Fruit fly (Drosophila melanogaster) whole organism, embryonic: ENCODE data around the gene Ciz1.

Experiments
- Atf6 ChIP-seq: fragments of 200-800 bp; sonication (Bioruptor generic); IDR thresholded peaks from 2 replicates; pipeline ENCODE4 v1.3.6; 2022; ENCODE audit warnings: missing biosample characterization, missing genetic modification characterization
- Bgb ChIP-seq: fragments of 200-800 bp; sonication (Bioruptor generic); IDR thresholded peaks from 2 replicates; pipeline ENCODE4 v1.3.6; 2022; ENCODE audit warnings: missing biosample characterization, missing genetic modification characterization; ENCODE audit not compliant: partially characterized antibody
- Bteb2 ChIP-seq: fragments of 200-800 bp; sonication (Bioruptor generic); optimal IDR thresholded peaks from 2 replicates; lab custom pipeline; 2016; ENCODE audit warnings: missing biosample characterization, missing genetic modification characterization
- C15 ChIP-seq: fragments of 200-800 bp; sonication (Bioruptor generic); IDR thresholded peaks from 3 replicates; pipeline ENCODE4 v1.3.6; 2022; ENCODE audit warnings: missing biosample characterization, missing genetic modification characterization
- CG10462 ChIP-seq: fragments of 200-800 bp; sonication (Bioruptor generic); optimal IDR thresholded peaks from 2 replicates; lab custom pipeline; 2016; ENCODE audit warnings: missing biosample characterization, missing genetic modification characterization
- CG11247 ChIP-seq: fragments of 200-800 bp; sonication (Bioruptor generic); IDR thresholded peaks from 2 replicates; pipeline ENCODE4 v1.3.6; 2022; ENCODE audit warnings: missing biosample characterization, missing genetic modification characterization
- CG11398 ChIP-seq: fragments of 200-800 bp; sonication (Bioruptor generic); optimal IDR thresholded peaks from 2 replicates; lab custom pipeline; 2016; ENCODE audit warnings: missing biosample characterization, missing genetic modification characterization
- CG1233 ChIP-seq: fragments of 200-800 bp; sonication (Bioruptor generic); optimal IDR thresholded peaks from 4 replicates; lab custom pipeline; 2018; ENCODE audit warnings: missing biosample characterization, mild to moderate bottlenecking, missing genetic modification characterization
- CG13894 ChIP-seq: fragments of 200-800 bp; sonication (Bioruptor generic); optimal IDR thresholded peaks from 3 replicates; lab custom pipeline; 2018; ENCODE audit warnings: missing biosample characterization, mild to moderate bottlenecking, missing genetic modification characterization, moderate library complexity
- CG14014 ChIP-seq: fragments of 200-800 bp; sonication (Bioruptor generic); IDR thresholded peaks from 2 replicates; pipeline ENCODE4 v1.3.6; 2022; ENCODE audit warnings: missing biosample characterization, missing genetic modification characterization
- CG17359 ChIP-seq: fragments of 200-800 bp; sonication (Bioruptor generic); optimal IDR thresholded peaks from 3 replicates; lab custom pipeline; 2018; ENCODE audit warnings: missing biosample characterization, mild to moderate bottlenecking, missing genetic modification characterization, moderate library complexity
- CG18476 ChIP-seq: fragments of 200-800 bp; sonication (Bioruptor generic); optimal IDR thresholded peaks from 2 replicates; lab custom pipeline; 2016; ENCODE audit warnings: missing biosample characterization, mild to moderate bottlenecking, missing genetic modification characterization
- CG18764 ChIP-seq: fragments of 200-800 bp; sonication (Bioruptor generic); optimal IDR thresholded peaks from 3 replicates; lab custom pipeline; 2016; ENCODE audit warnings: missing biosample characterization, missing genetic modification characterization
- CG2116 ChIP-seq: fragments of 200-800 bp; sonication (Bioruptor generic); optimal IDR thresholded peaks from 3 replicates; lab custom pipeline; 2018; ENCODE audit warnings: missing biosample characterization, mild to moderate bottlenecking, missing genetic modification characterization
- CG2712 ChIP-seq: fragments of 200-800 bp; optimal IDR thresholded peaks from 3 replicates; lab custom pipeline; 2019; ENCODE audit warnings: missing biosample characterization, mild to moderate bottlenecking, missing genetic modification characterization, moderate library complexity
- CG33557 ChIP-seq: fragments of 200-800 bp; sonication (Bioruptor generic); optimal IDR thresholded peaks from 2 replicates; lab custom pipeline; 2019; ENCODE audit warnings: missing biosample characterization, mild to moderate bottlenecking, missing genetic modification characterization, moderate library complexity
- CG3995 ChIP-seq: fragments of 200-800 bp; sonication (Bioruptor generic); optimal IDR thresholded peaks from 3 replicates; lab custom pipeline; 2016; ENCODE audit warnings: missing biosample characterization, missing genetic modification characterization
- CG4617 ChIP-seq: fragments of 200-800 bp; sonication (Bioruptor generic); optimal IDR thresholded peaks from 3 replicates; lab custom pipeline; 2016; ENCODE audit warnings: missing biosample characterization, missing genetic modification characterization, borderline replicate concordance
- CG7928 ChIP-seq: fragments of 200-800 bp; sonication (Bioruptor generic); optimal IDR thresholded peaks from 2 replicates; lab custom pipeline; 2017; ENCODE audit warnings: missing biosample characterization, mild to moderate bottlenecking, missing genetic modification characterization
- CG9215 ChIP-seq: fragments of 200-800 bp; sonication (Bioruptor generic); IDR thresholded peaks from 2 replicates; pipeline ENCODE4 v1.3.6; 2022; ENCODE audit warnings: missing biosample characterization, missing genetic modification characterization
- Deaf1 ChIP-seq: fragments of 200-800 bp; optimal IDR thresholded peaks from 3 replicates; lab custom pipeline; 2019; ENCODE audit warnings: missing biosample characterization, mild to moderate bottlenecking, missing genetic modification characterization, moderate library complexity
- Dref ChIP-seq: fragments of 200-800 bp; sonication (Bioruptor generic); IDR thresholded peaks from 2 replicates; pipeline ENCODE4 v1.3.6; 2022; ENCODE audit warnings: missing biosample characterization, missing genetic modification characterization
- E2f2 ChIP-seq: fragments of 200-800 bp; sonication (Bioruptor generic); IDR thresholded peaks from 2 replicates; pipeline ENCODE4 v1.3.6; 2022; ENCODE audit warnings: missing biosample characterization, missing genetic modification characterization
- Elba2 ChIP-seq: fragments of 200-800 bp; sonication (Bioruptor generic); optimal IDR thresholded peaks from 3 replicates; lab custom pipeline; 2016; ENCODE audit warnings: missing biosample characterization, missing genetic modification characterization
- H2.0 ChIP-seq: fragments of 200-800 bp; sonication (Bioruptor generic); IDR thresholded peaks from 2 replicates; pipeline ENCODE4 v1.3.6; 2022; ENCODE audit warnings: missing biosample characterization, missing genetic modification characterization
- Mrtf ChIP-seq: fragments of 200-800 bp; sonication (Bioruptor generic); IDR thresholded peaks from 3 replicates; pipeline ENCODE4 v1.3.6; 2022; ENCODE audit warnings: missing biosample characterization, missing genetic modification characterization
- Neu2 ChIP-seq: fragments of 200-800 bp; sonication (Bioruptor generic); optimal IDR thresholded peaks from 3 replicates; lab custom pipeline; 2016; ENCODE audit warnings: missing biosample characterization, missing genetic modification characterization, borderline replicate concordance
- Ssrp ChIP-seq: fragments of 200-800 bp; sonication (Bioruptor generic); optimal IDR thresholded peaks from 2 replicates; lab custom pipeline; 2018; ENCODE audit warnings: missing biosample characterization, mild to moderate bottlenecking, missing genetic modification characterization, moderate library complexity
- Taf1 ChIP-seq: fragments of 200-800 bp; sonication (Bioruptor generic); IDR thresholded peaks from 2 replicates; pipeline ENCODE4 v1.3.6; 2022; ENCODE audit warnings: missing biosample characterization, missing genetic modification characterization
- amos ChIP-seq: fragments of 200-800 bp; sonication (Bioruptor generic); IDR thresholded peaks from 2 replicates; pipeline ENCODE4 v1.3.6; 2022; ENCODE audit warnings: missing biosample characterization, missing genetic modification characterization; ENCODE audit not compliant: partially characterized antibody
- ato ChIP-seq: fragments of 200-800 bp; sonication (Bioruptor generic); IDR thresholded peaks from 2 replicates; pipeline ENCODE4 v1.3.6; 2022; ENCODE audit warnings: missing biosample characterization, missing genetic modification characterization; ENCODE audit not compliant: partially characterized antibody
- chinmo ChIP-seq: fragments of 200-800 bp; sonication (Bioruptor generic); IDR thresholded peaks from 4 replicates; pipeline ENCODE4 v1.3.6; 2022; ENCODE audit warnings: missing biosample characterization, missing genetic modification characterization; ENCODE audit not compliant: partially characterized antibody
- en ChIP-seq: fragments of 200-800 bp; sonication (Bioruptor generic); optimal IDR thresholded peaks from 2 replicates; lab custom pipeline; 2016; ENCODE audit warnings: missing biosample characterization, missing genetic modification characterization
- eve ChIP-seq, 2 experiments: fragments of >200 bp; optimal IDR thresholded peaks; 2 replicates each; lab custom pipeline; 2017; ENCODE audit warnings: missing biosample characterization in 2 of 2, missing genetic modification characterization in 2 of 2
- ewg ChIP-seq: fragments of 200-800 bp; sonication (Bioruptor generic); optimal IDR thresholded peaks from 3 replicates; lab custom pipeline; 2017; ENCODE audit warnings: mild to moderate bottlenecking, missing biosample characterization, missing genetic modification reagents, missing genetic modification characterization
- gcm2 ChIP-seq: fragments of 200-800 bp; sonication (Bioruptor generic); optimal IDR thresholded peaks from 2 replicates; lab custom pipeline; 2016; ENCODE audit warnings: missing biosample characterization, missing genetic modification characterization
- gsb-n ChIP-seq: fragments of 200-800 bp; sonication (Bioruptor generic); optimal IDR thresholded peaks from 3 replicates; lab custom pipeline; 2018; ENCODE audit warnings: missing biosample characterization, mild to moderate bottlenecking, missing genetic modification characterization
- hb ChIP-seq: fragments of 200-800 bp; sonication (Bioruptor generic); IDR thresholded peaks from 3 replicates; pipeline ENCODE4 v1.3.6; 2022; ENCODE audit warnings: missing biosample characterization, missing genetic modification characterization; ENCODE audit not compliant: partially characterized antibody
- klu ChIP-seq: fragments of 200-800 bp; sonication (Bioruptor generic); IDR thresholded peaks from 2 replicates; pipeline ENCODE4 v1.3.6; 2022; ENCODE audit warnings: missing biosample characterization, missing genetic modification characterization
- kni ChIP-seq: fragments of 200-800 bp; sonication (Bioruptor generic); optimal IDR thresholded peaks from 3 replicates; lab custom pipeline; 2017; ENCODE audit warnings: mild to moderate bottlenecking, missing biosample characterization, missing genetic modification reagents, missing genetic modification characterization
- pan ChIP-seq, 4 experiments: fragments of >200 bp in 3 of 4; fragments of 200-800 bp in 1 of 4; sonication (Bioruptor generic) in 1 of 4; optimal IDR thresholded peaks in 3 of 4; IDR thresholded peaks in 1 of 4; 2 replicates each; pipeline versions ENCODE4 v1.3.6 to Lab custom; 2017 to 2022; ENCODE audit warnings: missing biosample characterization in 2 of 4, missing genetic modification characterization in 2 of 4, mixed read lengths in 1 of 4
- sc ChIP-seq, 3 experiments: fragments of >200 bp in 2 of 3; fragments of 200-800 bp in 1 of 3; sonication (Bioruptor generic) in 1 of 3; optimal IDR thresholded peaks; 2 replicates in 2 of 3; 3 replicates in 1 of 3; lab custom pipeline; 2017; ENCODE audit warnings: mild to moderate bottlenecking in 1 of 3, missing biosample characterization in 1 of 3, missing genetic modification characterization in 1 of 3, missing genetic modification reagents in 1 of 3
- slou ChIP-seq: fragments of 200-800 bp; sonication (Bioruptor generic); optimal IDR thresholded peaks from 3 replicates; lab custom pipeline; 2016; ENCODE audit warnings: missing biosample characterization, missing genetic modification characterization
- sob ChIP-seq: fragments of 200-800 bp; sonication (Bioruptor generic); IDR thresholded peaks from 2 replicates; pipeline ENCODE4 v1.3.6; 2022; ENCODE audit warnings: missing biosample characterization, missing genetic modification characterization
- stwl ChIP-seq: fragments of 200-800 bp; sonication (Bioruptor generic); optimal IDR thresholded peaks from 3 replicates; lab custom pipeline; 2018; ENCODE audit warnings: missing biosample characterization, mild to moderate bottlenecking, missing genetic modification characterization, moderate library complexity
- toy ChIP-seq: fragments of 200-800 bp; sonication (Bioruptor generic); IDR thresholded peaks from 2 replicates; pipeline ENCODE4 v1.3.6; 2022; ENCODE audit warnings: missing biosample characterization, missing genetic modification characterization
- usp ChIP-seq: fragments of >200 bp; optimal IDR thresholded peaks from 2 replicates; lab custom pipeline; 2017; ENCODE audit warnings: missing biosample characterization, missing genetic modification characterization
- z ChIP-seq: fragments of 200-800 bp; sonication (Bioruptor generic); IDR thresholded peaks from 3 replicates; pipeline ENCODE4 v1.3.6; 2022; ENCODE audit warnings: missing biosample characterization, missing genetic modification characterization

The Ciz1 gene

dm6 chr3L:9855784-9856426 is 8.5 kb upstream of the Ciz1 start (continued):
- peak; percentile 96 for TF ChIP-seq CG10462 (GFP tag; lab: Kevin White, UChicago)
- peak; percentile 88 for TF ChIP-seq Elba2 (GFP tag; lab: Kevin White, UChicago)
- TF ChIP-seq eve (GFP tag; optimal IDR thresholded peaks at IDR 0.05; lab: Kevin White, UChicago): peak; percentile 97 to 98
- TF ChIP-seq CG33557 (GFP tag; lab: Kevin White, UChicago): peak; percentile 98
- peak; percentile 88 for TF ChIP-seq CG9215 (GFP tag; lab: Robert Waterston, UW)
- TF ChIP-seq gsb-n (tag; lab: Kevin White, UChicago): peak; percentile 97
- peak; percentile 95 for TF ChIP-seq H2.0
- TF ChIP-seq CG18764 (GFP tag; lab: Kevin White, UChicago): peak; percentile 95
- TF ChIP-seq klu: peak; percentile 90
- peak; percentile 60 for TF ChIP-seq CG2116 (GFP tag; lab: Kevin White, UChicago)
- TF ChIP-seq CG18476 (GFP tag; lab: Kevin White, UChicago): peak; percentile 97
- no peak for TF ChIP-seq sc (optimal IDR thresholded peaks at IDR 0.05; lab: Kevin White, UChicago)
- peak; percentile 98 for TF ChIP-seq sc (GFP tag; optimal IDR thresholded peaks at IDR 0.05; lab: Kevin White, UChicago)
- peak; percentile 96 for TF ChIP-seq CG11398 (GFP tag; lab: Kevin White, UChicago)
- TF ChIP-seq Dref: no peak
- TF ChIP-seq Mrtf (GFP tag; lab: Robert Waterston, UW): peak; percentile 96
- peak; percentile 96 for TF ChIP-seq sob
- peak; percentile 84 for TF ChIP-seq toy (GFP tag; lab: Robert Waterston, UW)
- no peak for TF ChIP-seq ato (GFP tag; lab: Robert Waterston, UW)
- peak; percentile 74 for TF ChIP-seq CG13894 (tag; lab: Kevin White, UChicago)
- TF ChIP-seq Bteb2 (GFP tag; lab: Kevin White, UChicago): peak; percentile 93
- peak; percentile 96 for TF ChIP-seq Ssrp (tag; lab: Kevin White, UChicago)
- no peak for TF ChIP-seq Bgb (GFP tag; lab: Robert Waterston, UW)
- TF ChIP-seq CG11247 (GFP tag; lab: Robert Waterston, UW): peak; percentile 95
- peak; percentile 77 for TF ChIP-seq E2f2 (GFP tag; lab: Robert Waterston, UW)
- peak; percentile 100 for TF ChIP-seq kni
- peak; percentile 99 for TF ChIP-seq CG17359 (tag; lab: Kevin White, UChicago)
- TF ChIP-seq chinmo (GFP tag; lab: Robert Waterston, UW): 0 out of 4 replicates have a peak, but pooled peaks have one; percentile 48
- TF ChIP-seq CG1233 (GFP tag; lab: Kevin White, UChicago): peak; percentile 94
- peak; percentile 81; the same call in 2 of the 3 replicates for TF ChIP-seq z (GFP tag; lab: Robert Waterston, UW)
- TF ChIP-seq C15: peak; percentile 86; the same call in 2 of the 3 replicates
- TF ChIP-seq CG14014 (GFP tag; lab: Robert Waterston, UW): peak; percentile 96
- TF ChIP-seq slou (GFP tag; lab: Kevin White, UChicago): peak; percentile 90
- TF ChIP-seq pan (optimal IDR thresholded peaks at IDR 0.05; lab: Kevin White, UChicago): no peak
- peak in 1 of 2 experiments; percentile 96 for TF ChIP-seq pan (GFP tag; optimal IDR thresholded peaks at IDR 0.05 in 1 of 2, IDR thresholded peaks at IDR 0.05 in 1 of 2)
- peak; percentile 73 for TF ChIP-seq Taf1
- peak; percentile 66 for TF ChIP-seq stwl
- no peak for TF ChIP-seq amos (GFP tag; lab: Robert Waterston, UW)
- peak; percentile 99 for TF ChIP-seq CG2712 (tag; lab: Kevin White, UChicago)
- TF ChIP-seq CG4617 (GFP tag; lab: Kevin White, UChicago): peak; percentile 79
- no peak for TF ChIP-seq usp (GFP tag; lab: Kevin White, UChicago)
- TF ChIP-seq Deaf1: peak; percentile 83
- TF ChIP-seq Neu2 (GFP tag; lab: Kevin White, UChicago): peak; percentile 97
- TF ChIP-seq gcm2 (GFP tag; lab: Kevin White, UChicago): peak; percentile 96
- no peak for TF ChIP-seq hb (GFP tag; lab: Robert Waterston, UW)
- peak; percentile 69 for TF ChIP-seq CG3995
- TF ChIP-seq ewg (GFP tag; lab: Kevin White, UChicago): peak; percentile 93
- TF ChIP-seq en (GFP tag; lab: Kevin White, UChicago): peak; percentile 96
- TF ChIP-seq CG7928 (GFP tag; lab: Kevin White, UChicago): peak; percentile 71
- peak; percentile 92 for TF ChIP-seq Atf6 (GFP tag; lab: Robert Waterston, UW)
